Worm (Caenorhabditis elegans): ENCODE results near the gene nhr-201.

ce11 chrV:446574-446973 is 18.1 kb upstream of the nhr-201 start, which contains the start of gene srh-34:
- TF ChIP-seq egl-27 (tag; optimal IDR thresholded peaks at IDR 0.05) (no peak), nhr-11 (tag; optimal IDR thresholded peaks at IDR 0.05) (no peak)
